Fruit fly (Drosophila melanogaster): ENCODE measurements around the gene Cpr72Ea.
A peak's percentile ranks its signal among the peaks of the same experiment; 100 is the strongest.

Gene Cpr72Ea

dm6 chr3L:16351770-16352429 lies 10.5 kb upstream of the Cpr72Ea start, which contains the start of the genes Golgin104 and Tcs3 (continued):
- no peak for TF ChIP-seq emc (GFP tag; optimal IDR thresholded peaks at IDR 0.05)
- no peak for TF ChIP-seq CG17385 (GFP tag; optimal IDR thresholded peaks at IDR 0.05)
- no peak for TF ChIP-seq dan (GFP tag; IDR thresholded peaks at IDR 0.05)
- no peak for TF ChIP-seq run (tag; optimal IDR thresholded peaks at IDR 0.05)
- TF ChIP-seq CG11560 (tag; IDR thresholded peaks at IDR 0.05), result no peak
- TF ChIP-seq CG17912 (GFP tag; optimal IDR thresholded peaks at IDR 0.05), result no peak
- TF ChIP-seq CG6689 (GFP tag; IDR thresholded peaks at IDR 0.05), result no peak
- no peak for TF ChIP-seq CG16815 (GFP tag; optimal IDR thresholded peaks at IDR 0.05)
- peak; percentile 63 for TF ChIP-seq YL-1 (GFP tag; optimal IDR thresholded peaks at IDR 0.05)
- no peak for TF ChIP-seq CG6854 (GFP tag; optimal IDR thresholded peaks at IDR 0.05)
- no peak for TF ChIP-seq Usf (GFP tag; optimal IDR thresholded peaks at IDR 0.05)
- no peak for TF ChIP-seq Tbp (GFP tag; optimal IDR thresholded peaks at IDR 0.05)
- no peak for TF ChIP-seq CG11247 (GFP tag; IDR thresholded peaks at IDR 0.05)
- TF ChIP-seq CG4854 (GFP tag; optimal IDR thresholded peaks at IDR 0.05), result no peak
- no peak for TF ChIP-seq ham (GFP tag; IDR thresholded peaks at IDR 0.05)
- TF ChIP-seq CG7839 (tag; optimal IDR thresholded peaks at IDR 0.05), result no peak
- no peak for TF ChIP-seq ind (GFP tag; optimal IDR thresholded peaks at IDR 0.05)
- TF ChIP-seq tap (tag; optimal IDR thresholded peaks at IDR 0.05), result no peak
- TF ChIP-seq btn (GFP tag; optimal IDR thresholded peaks at IDR 0.05), result no peak
- TF ChIP-seq gsb-n (tag; optimal IDR thresholded peaks at IDR 0.05), result no peak
- TF ChIP-seq Max (GFP tag; optimal IDR thresholded peaks at IDR 0.05), result no peak
- no peak for TF ChIP-seq CG2202 (tag; optimal IDR thresholded peaks at IDR 0.05)
- no peak for TF ChIP-seq CG2116 (GFP tag; optimal IDR thresholded peaks at IDR 0.05)
- TF ChIP-seq CG4404 (GFP tag; IDR thresholded peaks at IDR 0.05), result no peak
- no peak for TF ChIP-seq Poxn (GFP tag; IDR thresholded peaks at IDR 0.05)
- TF ChIP-seq CTCF (GFP tag; optimal IDR thresholded peaks at IDR 0.05), result no peak
- TF ChIP-seq sug (tag; optimal IDR thresholded peaks at IDR 0.05), result no peak
- no peak for TF ChIP-seq Hr39 (optimal IDR thresholded peaks at IDR 0.05)
- no peak for TF ChIP-seq Spps (tag; optimal IDR thresholded peaks at IDR 0.05)
- no peak for TF ChIP-seq CG15011 (GFP tag; optimal IDR thresholded peaks at IDR 0.05)
- no peak for TF ChIP-seq Taf1 (GFP tag; IDR thresholded peaks at IDR 0.05)
- TF ChIP-seq unc-4 (GFP tag; IDR thresholded peaks at IDR 0.05; ENCODE audit: partially characterized antibody), result no peak
- TF ChIP-seq kay (GFP tag; optimal IDR thresholded peaks at IDR 0.05), result no peak
- TF ChIP-seq CG15479 (GFP tag; optimal IDR thresholded peaks at IDR 0.05), result no peak
- TF ChIP-seq grn (GFP tag; optimal IDR thresholded peaks at IDR 0.05), result no peak

DNA sequence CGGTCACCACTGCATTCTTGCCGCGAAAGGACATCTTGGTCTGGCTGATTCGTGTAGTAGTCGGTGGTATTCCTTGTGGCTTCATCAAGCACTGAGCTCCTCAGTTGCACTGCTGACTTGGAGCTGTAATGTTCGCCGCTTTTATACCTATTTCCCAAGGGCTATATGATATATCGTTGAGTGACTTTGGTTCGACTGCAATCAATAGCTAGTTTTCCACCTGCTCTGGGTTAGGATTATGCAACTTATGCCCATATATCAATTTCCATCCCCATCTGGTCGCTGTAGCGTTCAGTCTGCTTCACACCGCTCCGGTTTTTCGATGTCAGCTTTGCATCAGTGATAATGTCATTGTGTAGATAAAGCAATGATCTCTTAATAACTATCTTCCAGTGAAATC lies 8.2 kb upstream of the Cpr72Ea start, which contains the start of gene Pdh:
Gene Pdh, minus strand, starts transcription at position 101 of the 400 bp plus-strand sequence.
- TF ChIP-seq Sry-δ (GFP tag; optimal IDR thresholded peaks at IDR 0.05), result no peak
- TF ChIP-seq CG4282 (GFP tag; optimal IDR thresholded peaks at IDR 0.05), result no peak
- peak in 1 of 2 experiments; percentile 0 for TF ChIP-seq Pdp1 (GFP tag; optimal IDR thresholded peaks at IDR 0.05)
- TF ChIP-seq Med (GFP tag), result peak; percentile 57
- TF ChIP-seq CG13624 (GFP tag; optimal IDR thresholded peaks at IDR 0.05), result no peak
- no peak for TF ChIP-seq prd (optimal IDR thresholded peaks at IDR 0.05)
- TF ChIP-seq prd (GFP tag; IDR thresholded peaks at IDR 0.05), result no peak
